1 worm cellular context compared by ENCODE assay signal in the genomic region with DNA sequence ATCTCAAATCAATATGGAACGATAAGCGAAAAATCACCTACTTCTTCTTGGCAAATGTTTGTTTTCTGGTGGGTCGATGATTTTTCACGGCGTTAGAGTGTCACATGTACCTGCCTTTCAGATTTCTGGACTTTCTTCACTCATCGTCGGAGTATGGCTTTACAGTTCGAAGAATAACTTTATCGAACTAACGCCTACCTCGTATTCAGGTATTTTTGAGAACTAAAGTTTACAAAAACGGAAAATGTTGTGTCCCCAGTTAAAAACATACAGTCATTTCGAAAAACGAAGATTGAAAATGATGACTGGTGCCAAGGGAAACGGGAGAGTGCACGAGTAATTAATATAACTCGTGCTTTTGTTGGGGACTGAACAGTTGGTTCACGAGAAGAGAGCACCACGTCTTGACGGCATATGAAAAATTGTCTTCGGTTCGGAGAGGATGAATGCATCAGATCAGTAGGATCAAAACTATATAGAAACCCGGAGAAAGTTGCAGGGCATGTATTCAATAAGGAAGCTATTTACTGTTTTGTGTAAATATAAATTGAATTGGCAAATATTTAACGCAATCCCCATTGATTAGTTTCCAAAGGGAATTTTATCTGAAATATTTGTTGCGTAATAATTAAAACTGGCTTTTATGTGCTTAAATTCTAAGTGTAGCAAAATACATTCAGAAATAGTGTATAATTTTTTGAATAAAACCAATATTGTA.
TF ChIP-seq lines count a peak whose summit lies in the region.

No protein-coding gene starts in this region.

TF ChIP-seq in whole organism, L1 larva, 84 proteins besides CTCF, POLR2A, EP300 and RAD21 (continued from another document):
- TF ChIP-seq elt-3 (tag; optimal IDR thresholded peaks at IDR 0.05; lab: Kevin White, UChicago) = no peak
- TF ChIP-seq mdl-1 (tag; optimal IDR thresholded peaks at IDR 0.05; lab: Kevin White, UChicago) = no peak
- TF ChIP-seq egl-27 (tag; optimal IDR thresholded peaks at IDR 0.05; lab: Kevin White, UChicago) = no peak
- TF ChIP-seq irx-1 (tag; optimal IDR thresholded peaks at IDR 0.05; lab: Kevin White, UChicago) = no peak
- no peak for TF ChIP-seq dpl-1 (GFP tag; optimal IDR thresholded peaks at IDR 0.05; lab: Kevin White, UChicago)
- no peak for TF ChIP-seq efl-3 (GFP tag; optimal IDR thresholded peaks at IDR 0.05; lab: Kevin White, UChicago)
- no peak for TF ChIP-seq mep-1 (tag; optimal IDR thresholded peaks at IDR 0.05; lab: Kevin White, UChicago)
- peak; percentile 28 for TF ChIP-seq rnt-1 (tag; optimal IDR thresholded peaks at IDR 0.05; lab: Kevin White, UChicago)
